Fruit fly (Drosophila melanogaster) whole organism: ENCODE results near the gene ifc.

Experiments used
- CG8478 ChIP-seq: fragments of >200 bp; optimal IDR thresholded peaks from 2 replicates; lab custom pipeline; 2018; ENCODE audit warnings: inconsistent platforms
- Dll ChIP-seq: fragments of >200 bp; optimal IDR thresholded peaks from 2 replicates; lab custom pipeline; 2017
- EcR ChIP-seq, 2 experiments: fragments of >200 bp; optimal IDR thresholded peaks; 2 replicates each; lab custom pipeline; 2017; ENCODE audit warnings: missing biosample characterization in 2 of 2, missing genetic modification characterization in 2 of 2, missing genetic modification reagents in 2 of 2
- pan ChIP-seq: fragments of >200 bp; optimal IDR thresholded peaks from 2 replicates; lab custom pipeline; 2017
- psq ChIP-seq: fragments of >200 bp; optimal IDR thresholded peaks from 2 replicates; lab custom pipeline; 2017
- usp ChIP-seq: fragments of >200 bp; optimal IDR thresholded peaks from 2 replicates; lab custom pipeline; 2017; ENCODE audit warnings: missing biosample characterization, missing genetic modification characterization, mixed read lengths

The ifc gene

dm6 chr2L:6006508-6007232 is 20.5 kb downstream of the ifc start, which contains the start of gene Gal:
Gene Gal, minus strand, starts transcription at chr2L:6006827.
- TF ChIP-seq CG8478 (lab: Kevin White, UChicago): no peak

- TF ChIP-seq CG8478 (lab: Kevin White, UChicago) (no peak), usp (GFP tag; lab: Kevin White, UChicago) (no peak), Dll (lab: Kevin White, UChicago) (no peak), EcR (GFP tag; optimal IDR thresholded peaks at IDR 0.05; lab: Kevin White, UChicago) (no peak), psq (no peak), pan (lab: Kevin White, UChicago) (no peak)
Observed at dm6 chr2L:6012303-6013070, 26.3 kb downstream of the ifc start, which contains the start of gene CG9098. Gene CG9098, minus strand, starts transcription at chr2L:6012338.

- TF ChIP-seq Dll (lab: Kevin White, UChicago): no peak
- no peak for TF ChIP-seq pan (lab: Kevin White, UChicago)
- no peak for TF ChIP-seq psq
- no peak for TF ChIP-seq EcR (GFP tag; optimal IDR thresholded peaks at IDR 0.05; lab: Kevin White, UChicago)
- no peak for TF ChIP-seq usp (GFP tag; lab: Kevin White, UChicago)
- TF ChIP-seq CG8478 (lab: Kevin White, UChicago): no peak
Observed at dm6 chr2L:6013071-6013417, 26.9 kb downstream of the ifc start.

- TF ChIP-seq EcR (GFP tag; optimal IDR thresholded peaks at IDR 0.05; lab: Kevin White, UChicago): no peak
- TF ChIP-seq usp (GFP tag; lab: Kevin White, UChicago): no peak
- TF ChIP-seq Dll (lab: Kevin White, UChicago): no peak
- no peak for TF ChIP-seq psq
- TF ChIP-seq pan (lab: Kevin White, UChicago): no peak
- TF ChIP-seq CG8478 (lab: Kevin White, UChicago): no peak
Observed at dm6 chr2L:6019352-6020131, 33.4 kb downstream of the ifc start, which contains the start of gene H2.0. Gene H2.0, minus strand, starts transcription at chr2L:6019402.

- TF ChIP-seq usp (GFP tag; lab: Kevin White, UChicago): no peak
Observed at dm6 chr2L:6020535-6020934, 34.4 kb downstream of the ifc start, which contains the start of gene CG13996. Gene CG13996, plus strand, starts transcription at chr2L:6020835.

dm6 chr2L:6022793-6023192 is 36.6 kb downstream of the ifc start:
- TF ChIP-seq pan (lab: Kevin White, UChicago) (no peak), CG8478 (lab: Kevin White, UChicago) (no peak)

dm6 chr2L:6024345-6024907 is 38.3 kb downstream of the ifc start, which contains the start of gene CG9107:
Gene CG9107, minus strand, starts transcription at chr2L:6024539.
- no peak for TF ChIP-seq Dll (lab: Kevin White, UChicago)
- no peak for TF ChIP-seq EcR (GFP tag; optimal IDR thresholded peaks at IDR 0.05; lab: Kevin White, UChicago)
- TF ChIP-seq pan (lab: Kevin White, UChicago): no peak
- no peak for TF ChIP-seq psq
- no peak for TF ChIP-seq usp (GFP tag; lab: Kevin White, UChicago)
- TF ChIP-seq CG8478 (lab: Kevin White, UChicago): no peak

dm6 chr2L:6028712-6029111 is 42.6 kb downstream of the ifc start:
- TF ChIP-seq psq (no peak), pan (lab: Kevin White, UChicago) (no peak), CG8478 (lab: Kevin White, UChicago) (no peak), usp (GFP tag; lab: Kevin White, UChicago) (no peak), EcR (GFP tag; optimal IDR thresholded peaks at IDR 0.05; lab: Kevin White, UChicago) (no peak), Dll (lab: Kevin White, UChicago) (no peak)

dm6 chr2L:6031838-6032237 is 45.7 kb downstream of the ifc start:
- TF ChIP-seq Dll (lab: Kevin White, UChicago): no peak
- no peak for TF ChIP-seq CG8478 (lab: Kevin White, UChicago)
- no peak for TF ChIP-seq psq
- TF ChIP-seq EcR (GFP tag; optimal IDR thresholded peaks at IDR 0.05; lab: Kevin White, UChicago): no peak

- TF ChIP-seq EcR (GFP tag; optimal IDR thresholded peaks at IDR 0.05; lab: Kevin White, UChicago): no peak
- no peak for TF ChIP-seq pan (lab: Kevin White, UChicago)
- no peak for TF ChIP-seq CG8478 (lab: Kevin White, UChicago)
- no peak for TF ChIP-seq Dll (lab: Kevin White, UChicago)
- no peak for TF ChIP-seq usp (GFP tag; lab: Kevin White, UChicago)
- no peak for TF ChIP-seq psq
Observed at dm6 chr2L:6034344-6034743, 48.2 kb downstream of the ifc start, which contains the start of gene CG9109. Gene CG9109, minus strand, starts transcription at chr2L:6034423.

- no peak for TF ChIP-seq usp (GFP tag; lab: Kevin White, UChicago)
- TF ChIP-seq psq: no peak
- no peak for TF ChIP-seq Dll (lab: Kevin White, UChicago)
- TF ChIP-seq EcR (GFP tag; optimal IDR thresholded peaks at IDR 0.05; lab: Kevin White, UChicago): no peak
- no peak for TF ChIP-seq CG8478 (lab: Kevin White, UChicago)
- TF ChIP-seq pan (lab: Kevin White, UChicago): no peak
Observed at dm6 chr2L:6035155-6035554, 49.0 kb downstream of the ifc start.
